Worm (Caenorhabditis elegans) whole organism, L4/young adult: Measurements from ENCODE around the gene fbxb-71.

Source experiments
- W03F9.2 ChIP-seq: fragments of 150-350 bp; optimal IDR thresholded peaks from 2 replicates; lab custom pipeline; 2014; ENCODE audit warnings: missing biosample characterization, missing genetic modification characterization
- dao-5 ChIP-seq: sonication (generic microtip); optimal IDR thresholded peaks from 2 replicates; lab custom pipeline; 2016; ENCODE audit warnings: missing genotype, missing genetic modification characterization, moderate library complexity, missing compliant biosample characterization

- TF ChIP-seq W03F9.2 (tag; lab: Kevin White, UChicago) (no peak), dao-5 (no peak)
These were observed 3.9 kb upstream of the fbxb-71 start, which contains the start of gene lbp-1 for ce11 chrX:3258842-3259241.
